Fruit fly (Drosophila melanogaster): ENCODE results near the gene eIF4A.

Gene eIF4A

DNA sequence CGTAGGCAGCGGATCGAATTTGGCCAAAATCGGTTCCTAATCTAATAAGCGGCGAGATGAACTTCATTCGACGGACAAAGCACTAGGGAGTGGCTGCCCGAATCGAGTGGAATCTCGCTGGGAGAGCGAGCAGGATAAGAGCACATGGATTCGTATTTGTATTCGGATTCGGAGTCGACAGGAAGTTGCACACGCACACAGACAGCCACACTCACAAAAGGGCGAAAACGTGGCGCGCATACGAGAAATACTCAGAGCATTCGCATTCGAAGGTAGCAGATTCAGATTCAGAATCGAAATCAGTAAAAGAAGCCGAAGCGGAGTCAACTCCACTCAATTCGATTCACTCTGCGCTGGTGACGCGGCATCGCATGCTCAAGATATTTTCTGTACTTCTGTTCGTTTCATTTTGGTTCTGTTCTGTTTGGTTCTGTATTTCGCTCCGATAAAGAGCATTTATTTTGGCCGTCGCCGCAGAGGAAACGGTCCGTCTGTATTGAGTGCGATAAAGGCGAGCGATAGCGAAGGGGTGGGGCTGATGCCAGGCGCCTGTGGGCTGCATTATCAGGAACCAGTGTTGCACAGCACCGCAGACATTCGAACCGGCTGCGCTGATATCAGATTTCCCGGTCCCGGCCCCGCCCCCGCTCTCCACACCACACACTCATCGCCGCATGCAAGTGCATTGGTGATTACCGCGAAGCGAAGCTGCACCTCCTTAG, 3.1 kb upstream of the eIF4A start:
- no peak for TF ChIP-seq CG17801 (GFP tag; optimal IDR thresholded peaks at IDR 0.05; ENCODE audit: partially characterized antibody)

- TF ChIP-seq CG17801 (GFP tag; optimal IDR thresholded peaks at IDR 0.05; ENCODE audit: partially characterized antibody): no peak
Measured at dm6 chr2L:5979055-5979399, 2.5 kb upstream of the eIF4A start.

dm6 chr2L:5979957-5980861, 1.4 kb upstream of the eIF4A start:
- peak; percentile 70 for TF ChIP-seq CG17801 (GFP tag; optimal IDR thresholded peaks at IDR 0.05; ENCODE audit: partially characterized antibody)

DNA sequence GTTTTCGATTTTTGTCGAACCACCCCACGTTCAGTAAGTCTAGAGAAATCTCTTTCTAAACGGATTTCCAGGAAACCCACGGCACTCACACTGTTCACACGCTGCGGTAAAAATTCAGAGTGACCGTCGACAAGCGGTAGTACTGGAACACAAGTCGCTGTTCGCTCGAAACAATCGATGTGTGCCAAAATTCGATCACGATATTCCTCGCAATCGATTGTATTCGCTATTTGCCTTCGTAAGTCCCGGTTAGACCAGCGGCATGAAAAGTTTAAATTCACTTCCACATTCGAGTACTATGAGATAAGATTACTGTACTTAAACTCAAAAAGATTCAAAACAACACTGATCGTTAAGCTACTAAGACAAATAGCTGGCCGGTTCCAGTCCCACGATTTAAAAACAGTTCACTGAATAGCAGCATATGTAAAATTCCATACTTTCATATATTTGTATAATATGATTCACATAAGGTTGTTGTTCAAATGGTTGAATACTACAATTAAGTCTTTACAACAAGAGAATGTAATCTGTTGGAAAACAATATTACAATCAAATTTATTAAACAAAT, 617 bp upstream of the eIF4A start, which contains the start of gene chic:
Gene chic (minus strand): TSS at position 157 of the 571 bp plus-strand sequence.
- peak; percentile 43 for TF ChIP-seq CG17801 (GFP tag; optimal IDR thresholded peaks at IDR 0.05; ENCODE audit: partially characterized antibody)

dm6 chr2L:5982334-5982987, 897 bp downstream of the eIF4A start:
- peak; percentile 64 for TF ChIP-seq CG17801 (GFP tag; optimal IDR thresholded peaks at IDR 0.05; ENCODE audit: partially characterized antibody)

- no peak for TF ChIP-seq CG17801 (GFP tag; optimal IDR thresholded peaks at IDR 0.05; ENCODE audit: partially characterized antibody)
Measured at dm6 chr2L:5983236-5983635, 1.7 kb downstream of the eIF4A start.

DNA sequence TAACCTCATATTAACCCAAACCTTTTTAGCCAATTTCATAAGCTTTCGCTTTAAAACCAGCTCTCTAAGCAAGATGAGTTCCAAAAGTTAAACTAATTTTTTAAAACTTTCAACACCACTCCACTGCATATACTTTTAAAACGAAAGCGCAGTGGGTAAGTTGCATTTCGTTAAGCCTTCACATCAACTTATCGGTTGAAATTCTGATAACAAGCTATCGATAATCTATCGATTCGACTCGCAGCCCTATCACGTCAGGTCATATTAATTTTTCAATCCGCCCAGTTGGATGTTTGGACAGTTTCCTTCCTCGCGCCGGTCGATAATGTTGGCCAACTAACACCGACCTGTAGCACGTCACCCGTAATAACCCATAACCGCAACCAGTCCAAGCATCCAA, 4.5 kb downstream of the eIF4A start, which contains the start of gene ifc:
Gene ifc (plus strand): TSS at position 255 of the 400 bp plus-strand sequence.
- TF ChIP-seq CG17801 (GFP tag; optimal IDR thresholded peaks at IDR 0.05; ENCODE audit: partially characterized antibody): peak; percentile 63

- TF ChIP-seq CG17801 (GFP tag; optimal IDR thresholded peaks at IDR 0.05; ENCODE audit: partially characterized antibody): no peak
Measured at dm6 chr2L:5986940-5987339, 5.4 kb downstream of the eIF4A start.

- no peak for TF ChIP-seq CG17801 (GFP tag; optimal IDR thresholded peaks at IDR 0.05; ENCODE audit: partially characterized antibody)
Measured at dm6 chr2L:5988115-5989092, 6.8 kb downstream of the eIF4A start.

- no peak for TF ChIP-seq CG17801 (GFP tag; optimal IDR thresholded peaks at IDR 0.05; ENCODE audit: partially characterized antibody)
Measured at dm6 chr2L:5990447-5990846, 8.9 kb downstream of the eIF4A start.

DNA sequence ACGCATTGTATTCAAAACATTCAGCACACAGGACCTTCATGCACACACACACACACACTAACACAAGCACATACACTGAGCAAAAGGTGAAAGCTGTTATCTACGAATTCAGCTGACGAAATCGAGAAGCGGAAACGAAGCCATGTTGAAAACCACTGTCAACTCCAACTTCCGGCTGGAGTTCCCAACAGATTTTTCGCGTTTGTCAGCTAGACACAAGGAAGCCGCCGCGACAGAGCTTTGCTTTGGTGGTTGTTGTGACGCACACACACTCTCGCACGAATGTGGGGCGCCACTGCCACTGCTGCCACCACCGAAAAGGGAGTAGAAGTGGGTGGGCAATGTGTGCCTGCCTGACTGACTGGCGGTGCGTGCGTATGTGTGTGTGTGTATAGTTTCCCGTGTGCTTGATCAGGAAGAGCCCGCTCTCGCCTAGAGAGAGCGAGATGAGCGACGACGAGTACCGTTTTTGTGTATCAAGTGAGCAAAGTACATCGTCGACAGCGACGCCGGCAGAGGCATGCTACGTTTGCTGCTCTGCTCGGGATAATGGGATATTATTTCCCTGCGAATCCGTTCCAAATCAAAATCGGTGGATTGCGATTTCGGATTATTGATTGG, 16.2 kb downstream of the eIF4A start:
- no peak for TF ChIP-seq CG17801 (GFP tag; optimal IDR thresholded peaks at IDR 0.05; ENCODE audit: partially characterized antibody)

DNA sequence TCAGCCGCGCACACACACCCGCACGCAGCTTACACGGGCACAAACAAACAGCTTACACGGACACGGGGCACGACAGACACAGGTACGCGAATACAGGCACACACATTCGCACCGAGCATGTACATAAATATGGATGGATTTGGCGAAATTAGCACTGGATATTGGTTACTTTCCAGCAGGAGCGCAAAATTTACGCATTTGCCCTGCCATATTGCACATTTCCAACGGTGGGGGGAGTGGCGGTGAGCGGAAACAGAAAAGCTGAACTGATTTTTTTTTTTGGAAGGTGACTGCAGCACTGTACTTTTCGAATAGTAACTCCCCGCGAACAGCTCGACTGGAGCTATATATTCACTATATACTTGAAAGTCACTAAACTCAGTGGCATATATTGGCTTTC, 16.8 kb downstream of the eIF4A start:
- no peak for TF ChIP-seq CG17801 (GFP tag; optimal IDR thresholded peaks at IDR 0.05; ENCODE audit: partially characterized antibody)

dm6 chr2L:5999247-5999646, 17.7 kb downstream of the eIF4A start, which contains the start of gene Kdm5:
Gene Kdm5 (minus strand): TSS chr2L:5999501.
- peak; percentile 22 for TF ChIP-seq CG17801 (GFP tag; optimal IDR thresholded peaks at IDR 0.05; ENCODE audit: partially characterized antibody)
